Worm (Caenorhabditis elegans): ENCODE data around the gene R107.2.

Gene R107.2

DNA sequence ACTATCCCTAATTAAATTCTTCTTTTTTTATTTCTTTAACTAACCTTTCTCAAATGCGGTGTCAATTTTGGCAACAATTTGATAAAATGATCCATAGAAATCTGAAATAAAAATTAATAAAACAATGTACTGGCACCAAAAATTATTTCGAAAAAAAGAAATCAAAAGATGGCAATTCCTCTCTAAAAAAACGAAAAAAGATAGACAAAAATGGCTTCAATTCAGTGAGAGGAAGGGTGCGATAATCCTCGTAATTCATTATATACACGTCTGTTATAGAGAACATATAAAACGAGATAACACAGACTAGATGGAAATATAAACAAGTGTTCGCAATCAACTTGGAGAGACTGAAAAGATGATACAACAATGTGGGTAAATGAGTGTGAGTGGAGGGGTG lies at the start of gene R107.2:
R107.2 (minus strand) TSS at position 101 of the 400 bp plus-strand sequence.
- TF ChIP-seq W03F9.2 (tag; optimal IDR thresholded peaks at IDR 0.05), result no peak
- TF ChIP-seq him-1 (tag; optimal IDR thresholded peaks at IDR 0.05), result no peak
- TF ChIP-seq dao-5 (tag; optimal IDR thresholded peaks at IDR 0.05), result no peak

DNA sequence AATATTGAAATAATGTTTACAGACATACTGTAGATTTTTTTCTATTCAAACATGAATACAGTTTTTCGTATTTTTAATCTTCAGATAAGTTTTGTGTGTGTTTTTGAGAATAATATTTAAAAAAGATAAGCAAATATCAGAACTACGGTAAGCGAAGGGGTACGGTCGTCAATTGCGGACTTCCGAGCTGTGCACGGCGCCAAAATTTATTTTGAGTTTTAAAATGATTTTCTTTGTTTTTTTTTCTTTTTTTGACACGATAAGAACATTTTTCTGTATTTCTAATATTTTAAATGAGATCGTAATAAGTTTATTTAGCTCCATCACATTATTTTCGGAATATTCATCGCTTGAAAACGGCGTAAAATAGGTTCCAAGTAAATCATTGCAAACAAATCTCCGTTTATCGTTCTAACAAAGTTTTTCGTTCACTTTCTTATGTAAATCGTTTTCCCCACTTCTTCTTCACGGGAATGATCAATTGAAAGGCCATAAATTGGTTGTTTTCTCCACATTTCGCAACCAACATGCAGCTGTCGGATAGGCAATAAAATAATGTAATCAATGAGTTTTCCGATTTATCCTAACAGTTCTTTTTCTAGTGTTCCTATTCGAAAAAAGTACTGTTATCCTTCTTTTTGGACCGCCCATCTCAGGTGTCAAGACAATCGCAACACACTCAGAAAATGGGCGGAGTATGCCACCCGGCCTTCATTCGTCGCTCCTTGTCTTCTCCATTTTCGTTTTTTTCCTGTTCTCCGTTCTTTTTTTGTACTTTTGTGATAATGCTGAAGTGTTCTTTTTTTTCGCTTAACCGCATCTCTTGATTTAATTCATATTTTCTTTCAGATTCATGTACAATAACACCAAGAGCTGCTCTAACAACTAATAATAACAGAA lies 45.9 kb upstream of the R107.2 start, which contains the start of gene glp-1:
glp-1 (plus strand) TSS at position 850 of the 900 bp plus-strand sequence.
- TF ChIP-seq W03F9.2 (tag; optimal IDR thresholded peaks at IDR 0.05) (no peak), him-1 (tag; optimal IDR thresholded peaks at IDR 0.05) (no peak), dao-5 (tag; optimal IDR thresholded peaks at IDR 0.05) (no peak)

DNA sequence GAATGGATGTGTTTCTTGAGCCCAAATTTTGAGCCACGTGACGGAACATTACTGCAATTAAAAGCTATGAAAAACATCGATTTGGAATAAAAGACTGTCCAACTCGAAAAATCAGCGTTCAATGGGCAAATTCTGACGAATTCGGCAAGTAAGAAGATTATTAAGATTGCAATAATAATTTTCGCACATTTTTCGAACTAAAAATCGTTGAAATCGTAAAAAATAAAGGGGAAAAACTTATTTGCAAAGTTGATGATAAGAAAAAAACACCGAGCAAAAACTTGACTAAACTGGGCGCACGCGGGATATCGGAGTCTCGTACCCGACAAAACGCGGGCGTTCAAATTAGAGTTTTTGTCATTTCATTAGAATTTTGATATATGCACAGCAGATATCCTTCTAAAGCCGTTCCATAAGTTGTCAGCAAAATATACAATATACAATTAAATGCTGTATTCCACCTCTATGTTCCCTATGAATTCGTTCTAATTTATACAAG lies 43.6 kb upstream of the R107.2 start, which contains the start of the genes mccc-2 and mrpl-44:
mccc-2 (minus strand) TSS at position 51 of the 499 bp plus-strand sequence.
mrpl-44 (minus strand) TSS at position 51 of the 499 bp plus-strand sequence.
- TF ChIP-seq W03F9.2 (tag; optimal IDR thresholded peaks at IDR 0.05), result no peak

- peak; percentile 17 for TF ChIP-seq him-1 (tag; optimal IDR thresholded peaks at IDR 0.05)
- TF ChIP-seq W03F9.2 (tag; optimal IDR thresholded peaks at IDR 0.05), result no peak
- TF ChIP-seq dao-5 (tag; optimal IDR thresholded peaks at IDR 0.05), result no peak
These were observed 38.6 kb upstream of the R107.2 start for ce11 chrIII:9084329-9084728.

DNA sequence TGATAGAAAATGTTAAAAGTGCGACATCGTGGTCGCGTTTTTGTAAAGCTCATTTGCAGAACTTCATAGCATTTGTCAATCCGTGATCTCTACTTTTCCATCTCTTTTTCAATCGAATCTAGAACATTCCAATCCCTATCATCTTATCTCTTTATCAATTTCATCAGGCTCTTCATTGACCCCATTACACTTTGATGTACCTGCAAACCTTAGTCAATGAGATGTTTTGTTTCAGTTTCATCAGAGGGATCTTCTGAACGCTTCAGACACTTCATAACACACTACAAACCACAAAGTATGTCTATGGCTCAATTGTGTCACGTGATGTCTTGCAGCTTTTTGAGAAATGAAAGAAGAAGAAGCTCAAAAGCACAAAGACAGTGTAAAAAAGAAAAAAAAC lies 37.4 kb upstream of the R107.2 start:
- TF ChIP-seq dao-5 (tag; optimal IDR thresholded peaks at IDR 0.05) (no peak), W03F9.2 (tag; optimal IDR thresholded peaks at IDR 0.05) (no peak), him-1 (tag; optimal IDR thresholded peaks at IDR 0.05) (no peak)

ce11 chrIII:9081763-9082162 lies 36.0 kb upstream of the R107.2 start, which contains the start of gene far-2:
Gene far-2, plus strand, starts transcription at chrIII:9081828.
- no peak for TF ChIP-seq him-1 (tag; optimal IDR thresholded peaks at IDR 0.05)
- TF ChIP-seq dao-5 (tag; optimal IDR thresholded peaks at IDR 0.05), result no peak
- no peak for TF ChIP-seq W03F9.2 (tag; optimal IDR thresholded peaks at IDR 0.05)

DNA sequence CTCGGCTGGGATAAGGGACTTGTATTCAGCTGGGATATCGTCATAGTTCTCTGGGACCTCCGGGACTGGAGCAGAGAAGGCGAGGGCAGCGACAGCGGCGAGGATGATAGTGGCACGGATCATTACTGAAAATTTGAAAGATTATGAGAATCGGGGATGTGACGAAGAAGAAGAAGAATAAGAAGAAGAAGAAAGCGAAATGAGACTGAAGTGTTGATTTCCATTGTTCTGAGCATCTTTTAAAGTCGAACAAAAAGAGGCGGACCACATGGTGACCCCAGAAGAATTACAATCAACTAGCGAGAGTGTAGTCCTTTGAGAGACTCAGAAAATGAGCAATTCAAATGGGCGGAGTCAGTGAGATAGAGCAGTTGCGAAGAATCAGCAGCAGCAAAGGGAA lies 35.3 kb upstream of the R107.2 start, which contains the start of gene far-1:
far-1 (minus strand) TSS at position 125 of the 400 bp plus-strand sequence.
- TF ChIP-seq him-1 (tag; optimal IDR thresholded peaks at IDR 0.05), result no peak
- TF ChIP-seq W03F9.2 (tag; optimal IDR thresholded peaks at IDR 0.05), result no peak
- TF ChIP-seq dao-5 (tag; optimal IDR thresholded peaks at IDR 0.05), result no peak

DNA sequence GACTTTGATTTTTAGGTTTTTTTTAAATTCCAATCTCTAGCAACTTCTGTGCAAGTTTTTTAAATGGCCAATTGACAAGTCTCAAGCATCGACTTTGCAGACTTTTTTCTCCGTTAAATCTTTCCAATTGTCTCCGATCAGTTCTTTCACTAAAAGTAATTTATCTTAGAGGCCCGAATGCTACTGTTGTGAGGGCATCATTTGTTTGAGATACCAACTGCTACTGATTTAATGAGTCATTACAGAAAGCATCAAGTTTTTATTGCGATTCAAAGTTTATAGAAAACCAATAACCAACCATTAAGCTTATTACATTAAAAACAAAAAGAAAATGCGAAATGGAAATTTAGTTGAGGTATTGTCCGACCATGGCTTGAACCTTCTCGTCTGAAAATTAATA lies 34.4 kb upstream of the R107.2 start:
- TF ChIP-seq him-1 (tag; optimal IDR thresholded peaks at IDR 0.05) (no peak), W03F9.2 (tag; optimal IDR thresholded peaks at IDR 0.05) (no peak), dao-5 (tag; optimal IDR thresholded peaks at IDR 0.05) (no peak)

DNA sequence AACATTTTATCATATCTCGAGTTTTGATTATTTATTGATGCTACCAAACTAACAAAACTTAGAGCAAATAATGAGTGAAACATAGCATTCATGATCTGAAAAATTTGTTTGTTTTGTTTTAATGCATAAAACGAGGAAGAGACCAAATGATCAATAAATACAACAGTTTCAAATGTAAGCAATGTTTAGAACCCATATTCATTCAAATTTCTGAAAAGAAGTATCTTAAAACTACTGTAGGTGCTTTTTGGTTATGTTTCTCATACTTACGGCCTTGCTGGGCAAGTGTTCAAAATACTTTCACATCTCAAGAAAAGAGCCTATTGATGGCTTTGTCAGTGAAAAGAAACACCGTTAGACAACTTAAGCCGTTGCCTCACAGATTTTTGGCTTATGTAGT lies 32.0 kb upstream of the R107.2 start, which contains the start of gene F02A9.1:
F02A9.1 (minus strand) TSS at position 101 of the 400 bp plus-strand sequence.
- TF ChIP-seq W03F9.2 (tag; optimal IDR thresholded peaks at IDR 0.05) (no peak), him-1 (tag; optimal IDR thresholded peaks at IDR 0.05) (no peak), dao-5 (tag; optimal IDR thresholded peaks at IDR 0.05) (no peak)

- TF ChIP-seq W03F9.2 (tag; optimal IDR thresholded peaks at IDR 0.05) (no peak), him-1 (tag; optimal IDR thresholded peaks at IDR 0.05) (no peak), dao-5 (tag; optimal IDR thresholded peaks at IDR 0.05) (no peak)
These were observed 29.8 kb upstream of the R107.2 start, which contains the start of gene F02A9.7 for ce11 chrIII:9075539-9075938. Gene F02A9.7, minus strand, starts transcription at chrIII:9075639.

DNA sequence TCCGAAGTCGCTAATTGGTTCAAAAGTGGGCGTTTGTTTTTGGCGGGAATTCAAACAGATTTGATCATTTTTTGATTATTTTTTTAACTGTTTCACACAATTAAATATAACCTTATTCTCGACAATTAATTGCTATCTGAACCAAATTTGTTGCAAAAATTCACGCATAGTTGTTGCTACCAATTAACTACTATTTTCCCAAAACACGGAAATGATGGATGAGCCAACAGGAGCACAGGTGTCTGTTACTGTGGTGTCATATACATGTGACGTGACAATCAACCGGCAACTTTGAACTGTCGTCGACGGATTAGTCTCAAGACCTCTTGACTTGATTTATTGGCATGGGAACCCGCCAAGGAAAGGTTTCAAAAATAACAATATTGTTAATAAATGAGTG lies 27.0 kb upstream of the R107.2 start:
- TF ChIP-seq dao-5 (tag; optimal IDR thresholded peaks at IDR 0.05) (no peak), him-1 (tag; optimal IDR thresholded peaks at IDR 0.05) (no peak), W03F9.2 (tag; optimal IDR thresholded peaks at IDR 0.05) (no peak)

DNA sequence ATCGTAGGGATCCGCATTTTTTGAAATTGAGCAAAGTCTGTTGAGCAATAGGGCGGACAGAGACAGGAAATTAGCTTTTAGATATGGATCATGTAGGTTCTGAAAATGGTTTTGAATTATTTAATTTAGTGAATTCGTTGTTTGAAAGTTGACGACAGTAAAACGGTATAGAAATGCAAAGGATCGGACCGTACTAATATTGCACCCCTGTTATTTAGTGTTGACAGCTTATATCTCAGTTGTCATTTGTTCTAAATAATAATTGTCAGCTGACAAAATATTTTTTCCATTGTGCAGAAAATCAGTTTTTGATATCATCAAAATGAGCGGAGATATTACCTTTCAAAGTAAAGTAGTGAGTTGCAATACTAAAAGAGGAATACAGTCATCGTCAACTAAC lies 25.6 kb upstream of the R107.2 start, which contains the start of gene lin-12:
lin-12 (minus strand) TSS at position 101 of the 400 bp plus-strand sequence.
- no peak for TF ChIP-seq W03F9.2 (tag; optimal IDR thresholded peaks at IDR 0.05)
- no peak for TF ChIP-seq him-1 (tag; optimal IDR thresholded peaks at IDR 0.05)
- no peak for TF ChIP-seq dao-5 (tag; optimal IDR thresholded peaks at IDR 0.05)

DNA sequence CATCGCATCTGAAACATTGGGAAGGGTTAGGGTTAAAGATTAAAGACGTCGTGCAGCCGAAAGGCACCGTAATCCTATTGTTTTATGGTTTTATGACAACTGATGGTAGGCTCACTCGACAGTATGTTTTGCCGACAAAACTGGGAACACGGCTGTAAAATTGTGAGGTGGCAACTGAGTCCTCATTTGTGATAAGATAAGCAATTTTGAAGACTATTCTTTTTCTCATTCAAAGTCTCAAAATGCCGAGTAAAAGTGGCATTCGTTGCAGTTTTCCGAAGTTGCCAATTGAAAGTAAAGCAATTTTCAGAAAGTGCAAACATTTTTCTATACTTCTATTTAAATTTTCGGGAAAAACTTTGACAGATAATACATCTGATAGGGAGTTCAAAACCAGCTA lies 24.0 kb upstream of the R107.2 start:
- no peak for TF ChIP-seq him-1 (tag; optimal IDR thresholded peaks at IDR 0.05)
- TF ChIP-seq W03F9.2 (tag; optimal IDR thresholded peaks at IDR 0.05), result no peak
- TF ChIP-seq dao-5 (tag; optimal IDR thresholded peaks at IDR 0.05), result no peak

DNA sequence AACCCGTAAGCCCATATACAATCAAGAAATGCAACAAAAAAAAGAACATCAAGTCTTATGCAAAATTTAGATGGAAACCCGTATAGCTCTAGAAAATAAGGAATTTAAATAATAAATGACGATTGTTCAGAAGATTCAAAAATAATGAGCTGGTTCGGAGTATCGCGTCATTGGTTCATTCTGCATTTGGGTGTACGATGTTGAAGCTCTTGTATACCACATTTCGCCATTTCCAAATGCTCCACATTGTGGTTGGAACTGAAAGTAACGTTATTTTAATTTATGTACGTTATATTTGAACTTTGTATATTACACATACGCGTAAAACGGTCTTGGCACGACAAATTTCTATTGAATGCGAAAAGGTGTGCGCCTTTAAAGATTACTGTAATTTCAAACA lies 14.5 kb upstream of the R107.2 start:
- no peak for TF ChIP-seq W03F9.2 (tag; optimal IDR thresholded peaks at IDR 0.05)
- no peak for TF ChIP-seq him-1 (tag; optimal IDR thresholded peaks at IDR 0.05)
- TF ChIP-seq dao-5 (tag; optimal IDR thresholded peaks at IDR 0.05), result no peak
